Worm (Caenorhabditis elegans) whole organism, L3 larva: ENCODE measurements around the gene F21C10.7.

Experiments
- R02D3.7 ChIP-seq: fragments of 150-350 bp; optimal IDR thresholded peaks from 2 replicates; lab custom pipeline; 2014; ENCODE audit warnings: missing biosample characterization, missing genetic modification characterization
- ZK546.5 ChIP-seq: sonication (generic microtip); optimal IDR thresholded peaks from 2 replicates; lab custom pipeline; 2017; ENCODE audit warnings: missing biosample characterization, missing genetic modification characterization
- ama-1 ChIP-seq: fragments of 150-350 bp; optimal IDR thresholded peaks from 2 replicates; lab custom pipeline; 2018
- ceh-9 ChIP-seq: sonication (generic microtip); optimal IDR thresholded peaks from 2 replicates; lab custom pipeline; 2018; ENCODE audit warnings: missing biosample characterization, missing genetic modification characterization
- egl-5 ChIP-seq: fragments of 150-350 bp; optimal IDR thresholded peaks from 2 replicates; lab custom pipeline; 2017; ENCODE audit warnings: missing biosample characterization, missing genetic modification reagents, missing genetic modification characterization, inconsistent platforms
- elt-2 ChIP-seq: sonication (generic microtip); optimal IDR thresholded peaks from 2 replicates; lab custom pipeline; 2016; ENCODE audit warnings: missing genetic modification reagents, mild to moderate bottlenecking, missing genetic modification characterization, missing compliant biosample characterization
- elt-3 ChIP-seq, 3 experiments: fragments of 150-350 bp in 1 of 3; sonication (generic microtip) in 2 of 3; optimal IDR thresholded peaks; 2 replicates in 2 of 3; 4 replicates in 1 of 3; lab custom pipeline; 2014 to 2017; ENCODE audit warnings: missing biosample characterization in 3 of 3, missing genetic modification characterization in 3 of 3
- eor-1 ChIP-seq, 2 experiments: fragments of 150-350 bp; optimal IDR thresholded peaks; 2 replicates each; lab custom pipeline; 2014 to 2018; ENCODE audit warnings: missing biosample characterization in 2 of 2, missing genetic modification characterization in 2 of 2
- fos-1 ChIP-seq: fragments of 150-350 bp; optimal IDR thresholded peaks from 2 replicates; lab custom pipeline; 2014; ENCODE audit warnings: missing biosample characterization, missing genetic modification characterization
- hmg-11 ChIP-seq: sonication (generic microtip); optimal IDR thresholded peaks from 2 replicates; lab custom pipeline; 2016; ENCODE audit warnings: missing genetic modification characterization, missing compliant biosample characterization
- jun-1 ChIP-seq: fragments of 150-350 bp; optimal IDR thresholded peaks from 2 replicates; lab custom pipeline; 2014; ENCODE audit warnings: missing biosample characterization, missing genetic modification reagents, missing genetic modification characterization
- lsy-12 ChIP-seq: sonication (generic microtip); optimal IDR thresholded peaks from 2 replicates; lab custom pipeline; 2016; ENCODE audit warnings: mild to moderate bottlenecking, missing genetic modification characterization, missing compliant biosample characterization
- mdl-1 ChIP-seq: fragments of 150-350 bp; optimal IDR thresholded peaks from 2 replicates; lab custom pipeline; 2014; ENCODE audit warnings: missing biosample characterization, missing genetic modification characterization
- nfya-1 ChIP-seq: sonication (generic microtip); optimal IDR thresholded peaks from 2 replicates; lab custom pipeline; 2017; ENCODE audit warnings: missing genetic modification characterization, mild to moderate bottlenecking, missing compliant biosample characterization, antibody characterized with exemption, moderate library complexity; ENCODE audit not compliant: insufficient read depth
- nhr-12 ChIP-seq: fragments of 150-350 bp; optimal IDR thresholded peaks from 2 replicates; lab custom pipeline; 2014; ENCODE audit warnings: missing biosample characterization, missing genetic modification characterization
- nhr-23 ChIP-seq: fragments of 150-350 bp; optimal IDR thresholded peaks from 2 replicates; lab custom pipeline; 2014; ENCODE audit warnings: missing biosample characterization, missing genetic modification reagents, missing genetic modification characterization
- nhr-25 ChIP-seq: sonication (generic microtip); optimal IDR thresholded peaks from 2 replicates; lab custom pipeline; 2017; ENCODE audit warnings: missing biosample characterization, missing genetic modification characterization
- nhr-28 ChIP-seq: fragments of 150-350 bp; optimal IDR thresholded peaks from 2 replicates; lab custom pipeline; 2014; ENCODE audit warnings: missing biosample characterization, missing genetic modification characterization
- nhr-43 ChIP-seq: sonication (generic microtip); optimal IDR thresholded peaks from 2 replicates; lab custom pipeline; 2016; ENCODE audit warnings: mild to moderate bottlenecking, missing genetic modification characterization, missing compliant biosample characterization; ENCODE audit not compliant: poor library complexity, severe bottlenecking
- nhr-76 ChIP-seq: fragments of 150-350 bp; sonication (generic microtip); optimal IDR thresholded peaks from 5 replicates; lab custom pipeline; 2014; ENCODE audit warnings: missing biosample characterization, missing genetic modification characterization
- pha-4 ChIP-seq: fragments of 150-350 bp; optimal IDR thresholded peaks from 2 replicates; lab custom pipeline; 2014; ENCODE audit warnings: missing biosample characterization, missing genetic modification reagents, missing genetic modification characterization
- pqm-1 ChIP-seq: fragments of 150-350 bp; optimal IDR thresholded peaks from 2 replicates; lab custom pipeline; 2017; ENCODE audit warnings: missing biosample characterization, missing genetic modification characterization, inconsistent platforms
- skn-1 ChIP-seq: fragments of 150-350 bp; optimal IDR thresholded peaks from 2 replicates; lab custom pipeline; 2014; ENCODE audit warnings: missing biosample characterization, missing genetic modification characterization
- tbx-2 ChIP-seq: sonication (generic microtip); optimal IDR thresholded peaks from 2 replicates; lab custom pipeline; 2016; ENCODE audit warnings: mild to moderate bottlenecking, missing genetic modification characterization, missing compliant biosample characterization
- ztf-11 ChIP-seq: fragments of 150-350 bp; optimal IDR thresholded peaks from 2 replicates; lab custom pipeline; 2014; ENCODE audit warnings: missing biosample characterization, missing genetic modification characterization
- ztf-4 ChIP-seq: fragments of 150-350 bp; optimal IDR thresholded peaks from 2 replicates; lab custom pipeline; 2014; ENCODE audit warnings: missing biosample characterization, missing genetic modification characterization

Gene F21C10.7

DNA sequence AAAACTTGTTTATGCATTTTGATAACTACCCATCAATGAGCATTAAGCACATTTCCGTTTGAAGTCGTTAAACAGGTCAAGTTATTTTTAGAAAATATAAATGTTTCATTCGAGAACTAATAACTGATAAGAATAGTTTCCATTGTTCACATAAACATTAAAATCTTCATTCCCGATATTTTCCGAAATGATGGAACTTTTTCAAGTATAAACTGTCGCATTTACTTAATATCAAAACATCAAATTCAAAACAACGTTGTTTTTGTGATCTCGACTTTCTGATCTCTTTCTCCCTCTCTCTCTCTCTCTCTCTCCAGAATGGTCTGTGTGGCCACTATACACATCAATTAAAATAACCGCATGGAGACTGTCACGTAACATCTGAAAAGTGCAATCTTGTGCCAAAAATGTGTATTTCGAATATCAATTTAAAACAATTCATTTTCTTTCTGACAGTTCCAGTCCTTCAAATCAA, 38.2 kb upstream of the F21C10.7 start (continued):
- TF ChIP-seq nhr-23 (tag; lab: Kevin White, UChicago) (no peak), R02D3.7 (no peak), skn-1 (tag; lab: Kevin White, UChicago) (no peak)

DNA sequence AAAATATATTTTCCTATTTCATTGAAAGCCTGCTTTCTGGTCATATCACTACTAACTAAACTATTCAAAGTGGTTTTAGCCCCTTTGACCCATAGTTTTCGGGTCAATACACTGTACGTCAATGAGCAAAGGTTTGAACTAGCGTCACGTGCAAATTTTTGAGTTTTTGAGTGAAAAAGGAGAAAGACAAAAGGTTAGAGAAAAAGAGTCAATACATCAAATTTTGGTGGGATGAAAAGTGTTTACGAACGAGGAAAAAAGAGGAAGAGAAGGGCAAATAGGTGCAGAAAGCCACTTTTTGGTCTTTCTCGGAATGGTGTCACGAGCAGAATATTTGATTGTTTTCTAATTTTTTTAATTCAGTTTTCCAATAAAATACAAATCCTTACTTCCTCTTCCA, 36.7 kb upstream of the F21C10.7 start:
- no peak for TF ChIP-seq hmg-11 (tag; lab: Kevin White, UChicago)
- TF ChIP-seq pqm-1 (tag; lab: Kevin White, UChicago), result peak; percentile 41
- TF ChIP-seq nfya-1, result peak; percentile 13
- peak; percentile 90 for TF ChIP-seq pha-4
- no peak for TF ChIP-seq nhr-12 (tag; lab: Kevin White, UChicago)
- TF ChIP-seq ceh-9 (tag; lab: Kevin White, UChicago), result no peak
- no peak for TF ChIP-seq eor-1 (tag; optimal IDR thresholded peaks at IDR 0.05; lab: Kevin White, UChicago)
- peak; percentile 25 for TF ChIP-seq jun-1
- peak; percentile 18 for TF ChIP-seq mdl-1

DNA sequence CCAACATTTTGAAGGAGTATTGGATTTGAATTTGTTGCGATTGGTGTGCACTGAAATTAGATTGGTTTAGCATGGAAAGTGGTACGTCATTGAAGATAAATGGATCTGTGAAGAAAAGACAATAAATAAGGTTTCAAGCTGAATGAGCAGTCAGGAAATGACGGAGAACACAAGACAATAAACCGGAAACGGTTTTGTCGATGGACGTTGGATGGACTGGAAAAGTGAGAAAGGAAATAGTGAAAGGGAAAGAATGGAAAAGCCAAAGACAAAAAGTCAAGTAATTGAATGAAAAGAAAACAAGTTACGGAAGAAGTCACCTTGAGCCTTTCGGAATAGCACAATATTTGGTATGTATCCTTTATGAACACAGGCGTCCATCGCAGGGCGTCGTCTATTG, 36.3 kb upstream of the F21C10.7 start, which contains the start of gene T27E4.7:
TSS of gene T27E4.7 (minus strand) at position 50 of the 400 bp plus-strand sequence.
- TF ChIP-seq pha-4 (peak; percentile 26), eor-1 (tag; optimal IDR thresholded peaks at IDR 0.05; lab: Kevin White, UChicago) (no peak), ama-1 (lab: Kevin White, UChicago) (peak; percentile 2), elt-2 (peak; percentile 6)

DNA sequence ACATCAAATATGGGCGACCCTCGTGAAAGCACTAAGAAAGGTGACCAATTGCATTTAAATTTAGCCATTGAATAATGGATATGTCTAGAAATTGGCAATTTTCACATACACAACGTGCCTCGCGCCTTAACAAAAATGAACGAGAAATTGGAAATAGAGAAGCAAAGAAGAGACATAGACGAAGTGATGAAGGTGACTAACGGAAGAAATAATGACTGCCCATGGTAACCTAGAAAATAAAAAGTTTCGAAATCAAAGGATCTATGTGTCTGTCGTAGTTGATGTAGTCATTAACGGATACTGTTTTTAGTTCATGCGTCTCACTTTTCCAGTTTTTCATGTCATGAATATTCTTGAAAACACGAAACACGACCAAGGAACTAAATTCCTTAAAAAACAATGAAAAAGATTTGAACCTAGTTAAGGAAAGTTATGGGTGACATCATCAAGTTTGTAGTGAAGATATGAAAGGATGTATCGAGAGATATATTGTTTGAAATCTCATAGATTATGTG, 34.4 kb upstream of the F21C10.7 start:
- TF ChIP-seq nhr-28 (tag; lab: Kevin White, UChicago), result no peak
- TF ChIP-seq ZK546.5, result no peak
- TF ChIP-seq nhr-25 (tag; lab: Kevin White, UChicago), result no peak
- no peak for TF ChIP-seq elt-3 (tag; optimal IDR thresholded peaks at IDR 0.05; lab: Kevin White, UChicago)
- no peak for TF ChIP-seq ama-1 (lab: Kevin White, UChicago)
- TF ChIP-seq nhr-23 (tag; lab: Kevin White, UChicago), result peak; percentile 56
- no peak for TF ChIP-seq jun-1
- no peak for TF ChIP-seq lsy-12 (tag; lab: Kevin White, UChicago)

DNA sequence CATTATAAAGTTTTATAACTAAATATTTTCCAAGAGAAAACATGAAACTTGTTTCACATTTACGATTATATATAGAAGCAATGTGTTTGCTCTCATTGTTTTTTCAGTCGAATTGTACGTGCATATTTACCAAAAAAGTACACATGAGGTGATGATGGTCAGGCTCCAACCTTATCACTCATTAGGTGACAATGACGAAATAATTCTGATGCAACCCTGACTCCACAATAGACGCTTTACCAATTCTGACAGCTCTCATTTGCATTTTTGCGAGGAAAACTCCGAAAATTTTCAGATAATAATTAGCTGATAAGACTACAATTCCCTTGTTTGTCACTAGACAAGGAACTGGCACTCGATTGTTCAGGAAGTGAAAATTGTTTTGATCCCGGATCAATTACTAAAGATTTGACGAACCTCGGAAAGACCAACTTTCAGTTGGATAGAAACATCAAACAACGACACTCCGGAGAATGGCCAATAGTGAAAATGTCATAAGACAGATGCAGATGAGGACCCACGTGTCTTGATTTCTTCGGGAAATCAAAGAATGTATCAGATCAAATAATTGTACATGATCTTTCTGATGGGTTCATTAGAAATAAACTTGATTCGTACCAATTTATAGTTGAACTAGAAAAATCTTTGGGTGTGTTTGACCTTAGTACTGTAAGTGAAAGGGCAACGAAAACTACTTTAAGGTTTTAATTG, 33.6 kb upstream of the F21C10.7 start:
- TF ChIP-seq nfya-1, result peak; percentile 3
- TF ChIP-seq skn-1 (tag; lab: Kevin White, UChicago), result peak; percentile 43
- TF ChIP-seq nhr-25 (tag; lab: Kevin White, UChicago), result peak; percentile 1
- no peak for TF ChIP-seq fos-1
- no peak for TF ChIP-seq tbx-2 (tag; lab: Kevin White, UChicago)
- peak; percentile 46 for TF ChIP-seq nhr-43
- TF ChIP-seq jun-1, result peak; percentile 8
- TF ChIP-seq pqm-1 (tag; lab: Kevin White, UChicago), result peak; percentile 68
- peak; percentile 95 for TF ChIP-seq elt-2
- TF ChIP-seq, all 47 proteins: peak for 7

DNA sequence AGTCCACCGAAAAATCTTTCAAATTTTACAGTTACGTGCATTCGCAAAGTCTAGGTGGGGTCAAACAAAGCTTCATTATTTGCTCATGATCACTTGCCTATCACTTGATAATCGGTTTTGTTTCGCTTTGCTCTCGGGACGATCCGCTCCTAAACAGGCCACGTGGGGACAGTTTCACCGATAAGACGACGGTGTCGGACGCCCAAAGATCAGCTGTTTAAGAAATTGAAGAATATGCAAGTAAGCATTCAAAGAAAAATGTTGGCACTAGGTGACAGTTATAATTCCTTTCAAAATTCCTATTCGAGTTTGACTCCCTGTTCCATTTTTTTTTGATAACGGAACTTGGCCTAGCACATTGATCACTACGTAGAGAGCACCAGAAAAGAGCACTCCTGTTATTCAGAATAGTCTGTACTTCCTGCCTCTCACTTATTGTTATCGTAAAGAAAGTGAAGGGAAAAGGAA, 32.6 kb upstream of the F21C10.7 start:
- TF ChIP-seq nhr-25 (tag; lab: Kevin White, UChicago) (no peak), nhr-76 (no peak), jun-1 (peak; percentile 68), pha-4 (peak; percentile 62), elt-2 (peak; percentile 99), ztf-4 (no peak), ztf-11 (no peak), pqm-1 (tag; lab: Kevin White, UChicago) (peak; percentile 93), hmg-11 (tag; lab: Kevin White, UChicago) (no peak), egl-5 (tag; lab: Kevin White, UChicago) (no peak), elt-3 (tag; optimal IDR thresholded peaks at IDR 0.05; lab: Kevin White, UChicago) (no peak), nhr-23 (tag; lab: Kevin White, UChicago) (no peak), nhr-43 (no peak)

DNA sequence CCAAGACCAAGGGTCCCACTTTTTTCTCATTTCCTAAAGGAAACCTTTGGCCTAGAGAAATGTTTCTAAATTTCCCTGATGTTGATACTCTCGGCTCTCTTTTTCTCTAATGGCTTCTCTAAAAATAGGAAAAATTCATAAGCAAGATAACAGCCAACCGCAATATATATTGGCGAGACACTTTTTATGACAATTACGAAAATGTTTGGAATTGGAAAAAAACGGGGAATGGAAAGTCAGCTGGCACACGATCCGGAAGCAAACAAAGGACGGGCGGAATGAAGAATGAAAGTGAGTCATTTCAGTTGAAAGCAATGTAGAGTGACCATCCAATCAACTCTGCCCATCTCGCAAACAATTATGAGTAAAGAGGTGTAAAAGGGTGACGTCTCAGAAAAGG, 31.2 kb upstream of the F21C10.7 start:
- TF ChIP-seq pha-4 (peak; percentile 75), elt-2 (peak; percentile 67), jun-1 (peak; percentile 2), lsy-12 (tag; lab: Kevin White, UChicago) (no peak), pqm-1 (tag; lab: Kevin White, UChicago) (peak; percentile 80), nhr-23 (tag; lab: Kevin White, UChicago) (no peak), nfya-1 (peak; percentile 38)
